Worm (Caenorhabditis elegans) whole organism, early embryonic: ENCODE measurements around the gene molo-1.

ENCODE experiments used
- B0310.2 ChIP-seq: sonication (generic microtip); optimal IDR thresholded peaks from 2 replicates; lab custom pipeline; 2016; ENCODE audit warnings: mild to moderate bottlenecking, missing genetic modification characterization, missing compliant biosample characterization
- F13C5.2 ChIP-seq: sonication (generic microtip); optimal IDR thresholded peaks from 2 replicates; lab custom pipeline; 2017; ENCODE audit warnings: mild to moderate bottlenecking, missing genetic modification characterization, inconsistent platforms, missing compliant biosample characterization
- aly-1 ChIP-seq: sonication (generic microtip); optimal IDR thresholded peaks from 2 replicates; lab custom pipeline; 2016; ENCODE audit warnings: missing genetic modification characterization, missing compliant biosample characterization
- ama-1 ChIP-seq: fragments of 150-350 bp; optimal IDR thresholded peaks from 2 replicates; lab custom pipeline; 2014
- ceh-36 ChIP-seq: sonication (generic microtip); optimal IDR thresholded peaks from 2 replicates; lab custom pipeline; 2016; ENCODE audit warnings: missing genetic modification characterization, inconsistent platforms, missing compliant biosample characterization
- ets-7 ChIP-seq: sonication (generic microtip); optimal IDR thresholded peaks from 2 replicates; lab custom pipeline; 2016; ENCODE audit warnings: missing genotype, missing genetic modification characterization, missing compliant biosample characterization
- flt-1 ChIP-seq: fragments of 200-800 bp; sonication (Bioruptor generic); IDR thresholded peaks from 2 replicates; pipeline ENCODE4 v1.3.6; 2022; ENCODE audit warnings: missing genetic modification characterization, missing compliant biosample characterization
- hmbx-1 ChIP-seq: sonication (generic microtip); optimal IDR thresholded peaks from 2 replicates; lab custom pipeline; 2016; ENCODE audit warnings: mild to moderate bottlenecking, missing genetic modification characterization, missing compliant biosample characterization
- hmg-4 ChIP-seq: fragments of 200-800 bp; sonication (Bioruptor generic); optimal IDR thresholded peaks from 2 replicates; lab custom pipeline; 2018; ENCODE audit warnings: mild to moderate bottlenecking, missing genetic modification characterization, missing compliant biosample characterization
- hnd-1 ChIP-seq: sonication (generic microtip); optimal IDR thresholded peaks from 2 replicates; lab custom pipeline; 2016; ENCODE audit warnings: missing genetic modification characterization, missing compliant biosample characterization
- sea-1 ChIP-seq: fragments of 200-800 bp; sonication (Bioruptor generic); conservative IDR thresholded peaks from 2 replicates; pipeline ENCODE4 v1.3.6; 2022; ENCODE audit warnings: missing genetic modification characterization, missing compliant biosample characterization
- tbx-11 ChIP-seq: fragments of 200-800 bp; sonication (Bioruptor generic); IDR thresholded peaks from 2 replicates; pipeline ENCODE4 v1.3.6; 2022; ENCODE audit warnings: missing genetic modification characterization, missing compliant biosample characterization
- tbx-37 ChIP-seq: fragments of 200-800 bp; sonication (Bioruptor generic); conservative IDR thresholded peaks from 2 replicates; pipeline ENCODE4 v1.3.6; 2022; ENCODE audit warnings: missing genetic modification reagents, missing genetic modification characterization, missing compliant biosample characterization
- tra-4 ChIP-seq: sonication (generic microtip); optimal IDR thresholded peaks from 2 replicates; lab custom pipeline; 2017; ENCODE audit warnings: missing genetic modification characterization, missing compliant biosample characterization

ce11 chrIII:5568679-5569078 is 5.1 kb upstream of the molo-1 start, which contains the start of gene nspb-12:
- no peak for TF ChIP-seq B0310.2 (tag; lab: Kevin White, UChicago)
- TF ChIP-seq flt-1 (GFP tag; lab: Robert Waterston, UW), result no peak
- TF ChIP-seq ama-1 (lab: Kevin White, UChicago), result no peak
- TF ChIP-seq F13C5.2 (tag; lab: Kevin White, UChicago), result no peak
- no peak for TF ChIP-seq hmbx-1 (tag; lab: Kevin White, UChicago)
- no peak for TF ChIP-seq ceh-36
- no peak for TF ChIP-seq tbx-37 (GFP tag; lab: Robert Waterston, UW)
- no peak for TF ChIP-seq hmg-4
- TF ChIP-seq tra-4 (tag; lab: Kevin White, UChicago), result no peak
- TF ChIP-seq tbx-11 (GFP tag; lab: Robert Waterston, UW), result no peak
- TF ChIP-seq sea-1, result no peak
- no peak for TF ChIP-seq hnd-1 (tag; lab: Kevin White, UChicago)
- TF ChIP-seq aly-1 (tag; lab: Kevin White, UChicago), result no peak
- TF ChIP-seq ets-7 (tag; lab: Kevin White, UChicago), result no peak
